Worm (Caenorhabditis elegans) whole organism, L4/young adult: ENCODE measurements around the gene T14B4.5.

Experiments used
- W03F9.2 ChIP-seq: fragments of 150-350 bp; optimal IDR thresholded peaks from 2 replicates; lab custom pipeline; 2014; ENCODE audit warnings: missing biosample characterization, missing genetic modification characterization
- him-1 ChIP-seq: sonication (generic microtip); optimal IDR thresholded peaks from 2 replicates; lab custom pipeline; 2016; ENCODE audit warnings: missing genotype, missing genetic modification reagents, missing genetic modification characterization, missing compliant biosample characterization

DNA sequence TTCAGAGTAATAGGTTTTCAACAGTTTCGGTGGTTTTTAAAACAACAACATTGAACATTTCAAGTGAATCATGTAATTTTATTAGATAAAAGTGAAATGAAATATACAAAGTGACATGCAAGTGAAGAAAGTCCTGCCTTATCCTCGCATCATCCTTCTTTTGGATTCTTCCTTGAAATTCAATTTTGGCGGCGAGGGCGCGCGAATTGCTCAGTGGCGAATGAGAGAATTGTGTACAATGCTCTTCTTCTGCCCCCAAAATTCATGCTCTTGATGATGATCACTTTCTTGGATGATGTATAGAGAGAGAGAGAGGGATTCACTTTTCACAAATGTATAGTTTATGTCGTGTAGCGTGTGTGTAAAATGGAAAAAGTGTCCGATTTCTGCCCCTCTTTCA, 7.0 kb upstream of the T14B4.5 start:
- TF ChIP-seq W03F9.2 (tag; lab: Kevin White, UChicago) = no peak
- no peak for TF ChIP-seq him-1
